Worm (Caenorhabditis elegans): ENCODE results near the gene ZK721.3.

ce11 chrX:8761497-8761896 is 22.8 kb upstream of the ZK721.3 start, which contains the start of gene M02D8.5:
- TF ChIP-seq ceh-28 (tag; optimal IDR thresholded peaks at IDR 0.05), result no peak
- TF ChIP-seq tbx-2 (tag; optimal IDR thresholded peaks at IDR 0.05), result no peak
- no peak for TF ChIP-seq ztf-11 (tag; optimal IDR thresholded peaks at IDR 0.05)
- no peak for TF ChIP-seq fkh-2 (tag; optimal IDR thresholded peaks at IDR 0.05)
- no peak for TF ChIP-seq elt-2 (tag; optimal IDR thresholded peaks at IDR 0.05)
- no peak for TF ChIP-seq ZK546.5 (tag; optimal IDR thresholded peaks at IDR 0.05)
- TF ChIP-seq aly-2 (tag; optimal IDR thresholded peaks at IDR 0.05), result no peak
- no peak for TF ChIP-seq nhr-23 (tag; optimal IDR thresholded peaks at IDR 0.05)
- no peak for TF ChIP-seq lin-39 (tag; optimal IDR thresholded peaks at IDR 0.05)
- no peak for TF ChIP-seq nhr-28 (tag; optimal IDR thresholded peaks at IDR 0.05)
- TF ChIP-seq nhr-11 (tag; optimal IDR thresholded peaks at IDR 0.05), result no peak
- TF ChIP-seq ama-1 (optimal IDR thresholded peaks at IDR 0.05), result no peak
